Worm (Caenorhabditis elegans): ENCODE results near the gene srx-104.

srx-104 gene

ce11 chrII:3670956-3671355, 28.5 kb downstream of the srx-104 start, which contains the start of gene srx-98:
TSS of gene srx-98 (minus strand) at chrII:3671056.
- TF ChIP-seq aha-1 (tag; optimal IDR thresholded peaks at IDR 0.05) (no peak), rnt-1 (tag; optimal IDR thresholded peaks at IDR 0.05) (no peak), dpl-1 (GFP tag; optimal IDR thresholded peaks at IDR 0.05) (no peak), nhr-76 (tag; optimal IDR thresholded peaks at IDR 0.05) (no peak), nhr-237 (tag; optimal IDR thresholded peaks at IDR 0.05) (no peak), grh-1 (GFP tag; IDR thresholded peaks at IDR 0.05) (no peak), hlh-4 (tag; optimal IDR thresholded peaks at IDR 0.05) (no peak), jun-1 (tag; optimal IDR thresholded peaks at IDR 0.05) (no peak), nhr-19 (GFP tag; conservative IDR thresholded peaks at IDR 0.05) (no peak), tbx-2 (tag; optimal IDR thresholded peaks at IDR 0.05) (no peak), vab-15 (tag; optimal IDR thresholded peaks at IDR 0.05) (no peak)

- no peak for TF ChIP-seq C16A3.4 (tag; optimal IDR thresholded peaks at IDR 0.05)
- TF ChIP-seq efl-3 (GFP tag; optimal IDR thresholded peaks at IDR 0.05): no peak
- no peak for TF ChIP-seq alr-1 (tag; optimal IDR thresholded peaks at IDR 0.05; ENCODE audit: borderline replicate concordance)
- no peak for TF ChIP-seq unc-130 (tag; optimal IDR thresholded peaks at IDR 0.05)
- TF ChIP-seq lir-3 (tag; optimal IDR thresholded peaks at IDR 0.05; ENCODE audit: poor library complexity): no peak
- no peak for TF ChIP-seq ces-1 (GFP tag; optimal IDR thresholded peaks at IDR 0.05)
- TF ChIP-seq Y116A8C.19 (tag; optimal IDR thresholded peaks at IDR 0.05; ENCODE audit: borderline replicate concordance): no peak
- TF ChIP-seq blmp-1 (tag; optimal IDR thresholded peaks at IDR 0.05): no peak
- TF ChIP-seq mep-1 (tag; optimal IDR thresholded peaks at IDR 0.05): no peak
- TF ChIP-seq lin-35 (GFP tag; optimal IDR thresholded peaks at IDR 0.05): no peak
- TF ChIP-seq sptf-1 (tag; optimal IDR thresholded peaks at IDR 0.05): no peak
- no peak for TF ChIP-seq tbx-2 (tag; optimal IDR thresholded peaks at IDR 0.05)
- TF ChIP-seq skn-1 (tag; optimal IDR thresholded peaks at IDR 0.05): no peak
- TF ChIP-seq dsc-1 (tag; optimal IDR thresholded peaks at IDR 0.05): no peak
- TF ChIP-seq grh-1 (GFP tag; IDR thresholded peaks at IDR 0.05): no peak
- no peak for TF ChIP-seq nhr-77 (tag; optimal IDR thresholded peaks at IDR 0.05)
- TF ChIP-seq ceh-88 (GFP tag; IDR thresholded peaks at IDR 0.05): no peak
- TF ChIP-seq hpl-2 (GFP tag; optimal IDR thresholded peaks at IDR 0.05): no peak
- TF ChIP-seq nhr-11 (tag; optimal IDR thresholded peaks at IDR 0.05): no peak
Observed at ce11 chrII:3669315-3669714, 30.2 kb downstream of the srx-104 start, which contains the start of gene srx-97. TSS of gene srx-97 (minus strand) at chrII:3669415.

- TF ChIP-seq nhr-84 (tag; optimal IDR thresholded peaks at IDR 0.05): no peak
- TF ChIP-seq pqm-1 (tag; optimal IDR thresholded peaks at IDR 0.05): no peak
- no peak for TF ChIP-seq ceh-8 (GFP tag; optimal IDR thresholded peaks at IDR 0.05)
- TF ChIP-seq sox-4 (tag; optimal IDR thresholded peaks at IDR 0.05): no peak
- no peak for TF ChIP-seq sup-37 (GFP tag; optimal IDR thresholded peaks at IDR 0.05)
- no peak for TF ChIP-seq lin-15B (tag; optimal IDR thresholded peaks at IDR 0.05)
- TF ChIP-seq mep-1 (tag; optimal IDR thresholded peaks at IDR 0.05): no peak
- TF ChIP-seq swsn-7 (tag; optimal IDR thresholded peaks at IDR 0.05): no peak
- TF ChIP-seq isw-1 (GFP tag; IDR thresholded peaks at IDR 0.05): no peak
- no peak for TF ChIP-seq C04F5.9 (tag; optimal IDR thresholded peaks at IDR 0.05)
- TF ChIP-seq Y116A8C.19 (tag; optimal IDR thresholded peaks at IDR 0.05; ENCODE audit: borderline replicate concordance): no peak
- no peak for TF ChIP-seq ets-5 (GFP tag; IDR thresholded peaks at IDR 0.05)
Observed at ce11 chrII:3665181-3665580, 34.3 kb downstream of the srx-104 start.

ce11 chrII:3664470-3664869, 35.0 kb downstream of the srx-104 start, which contains the start of gene F19B10.3:
TSS of gene F19B10.3 (plus strand) at chrII:3664770.
- TF ChIP-seq efl-1 (optimal IDR thresholded peaks at IDR 0.05): no peak
- peak in 1 of 2 experiments; percentile 29 for TF ChIP-seq efl-1 (GFP tag; optimal IDR thresholded peaks at IDR 0.05 in 1 of 2)
- no peak for TF ChIP-seq nhr-85 (tag)
